Worm (Caenorhabditis elegans) whole organism, young adult: ENCODE data around the gene lap-1.

Experiments used
- B0035.1 ChIP-seq: sonication (generic microtip); optimal IDR thresholded peaks from 2 replicates; lab custom pipeline; 2016; ENCODE audit warnings: missing genetic modification characterization, mild to moderate bottlenecking, missing compliant biosample characterization, missing genotype, missing genetic modification reagents
- F23B12.7 ChIP-seq: sonication (generic microtip); optimal IDR thresholded peaks from 2 replicates; lab custom pipeline; 2017; ENCODE audit warnings: missing genetic modification characterization, mild to moderate bottlenecking, missing compliant biosample characterization, antibody characterized with exemption, moderate library complexity; ENCODE audit not compliant: insufficient read depth
- F57A8.1 ChIP-seq: fragments of 200-800 bp; sonication (Bioruptor generic); optimal IDR thresholded peaks from 2 replicates; lab custom pipeline; 2018; ENCODE audit warnings: mild to moderate bottlenecking, missing genetic modification characterization, moderate library complexity, missing compliant biosample characterization
- ccch-3 ChIP-seq: fragments of 200-800 bp; sonication (Bioruptor generic); optimal IDR thresholded peaks from 2 replicates; lab custom pipeline; 2018; ENCODE audit warnings: mild to moderate bottlenecking, missing genetic modification characterization, missing compliant biosample characterization
- lag-1 ChIP-seq: fragments of 200-800 bp; sonication (Bioruptor generic); IDR thresholded peaks from 2 replicates; pipeline ENCODE4 v1.3.6; 2022; ENCODE audit warnings: missing genetic modification reagents, missing genetic modification characterization, missing compliant biosample characterization
- mcd-1 ChIP-seq: fragments of 200-800 bp; sonication (Bioruptor generic); IDR thresholded peaks from 2 replicates; pipeline ENCODE4 v1.3.6; 2022; ENCODE audit warnings: missing genetic modification reagents, missing genetic modification characterization, missing compliant biosample characterization
- zim-3 ChIP-seq: sonication (generic microtip); optimal IDR thresholded peaks from 2 replicates; lab custom pipeline; 2017; ENCODE audit warnings: mild to moderate bottlenecking, missing genetic modification characterization, moderate library complexity, missing compliant biosample characterization

DNA sequence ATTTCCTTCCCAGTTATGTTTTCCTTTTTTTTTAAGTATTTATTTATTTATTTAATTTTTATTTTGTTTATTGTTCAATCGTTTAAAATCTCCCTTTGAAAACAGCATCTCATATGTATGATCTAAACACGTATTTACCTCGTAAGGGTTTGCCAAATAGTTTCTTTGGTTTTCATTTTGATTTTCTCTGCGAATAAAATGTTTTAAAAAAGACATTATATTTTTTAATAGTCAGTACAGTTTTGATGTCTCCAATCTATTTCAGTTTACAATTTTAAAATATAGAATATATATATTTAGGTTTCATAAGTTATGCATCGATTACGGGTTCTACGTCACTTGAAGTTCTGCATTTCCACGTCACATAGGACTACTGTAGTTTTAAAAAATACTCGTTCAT lies 21.1 kb downstream of the lap-1 start, which contains the start of gene R05D3.12:
- TF ChIP-seq zim-3 (tag; lab: Kevin White, UChicago) (no peak), F57A8.1 (GFP tag; lab: Kevin White, UChicago) (no peak), mcd-1 (GFP tag; lab: Robert Waterston, UW) (no peak), B0035.1 (no peak), ccch-3 (GFP tag; lab: Kevin White, UChicago) (no peak), F23B12.7 (tag; lab: Kevin White, UChicago) (no peak), lag-1 (GFP tag; lab: Robert Waterston, UW) (no peak)
